Worm (Caenorhabditis elegans): Measurements from ENCODE around the gene ZK622.1.

DNA sequence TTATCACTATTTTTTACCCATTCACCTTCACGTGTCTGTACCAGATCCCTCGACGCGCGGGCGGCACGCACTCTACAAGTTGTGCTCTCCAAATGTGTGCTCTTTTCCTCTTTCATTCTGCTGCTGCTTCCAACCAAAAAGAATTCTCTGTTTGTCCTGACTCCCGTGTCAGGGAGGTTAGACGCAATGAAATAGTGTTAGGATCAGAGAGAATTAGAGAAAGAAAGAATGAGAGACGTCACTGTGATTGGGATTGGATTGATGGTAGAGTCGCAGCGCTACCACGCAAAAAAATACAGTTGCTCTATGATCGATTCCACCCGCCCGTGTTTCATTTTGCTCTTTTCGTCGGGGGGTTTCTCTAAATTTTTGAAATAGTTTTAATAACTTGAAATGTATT is 2.5 kb upstream of the ZK622.1 start:
- no peak for TF ChIP-seq snpc-3.4 (tag; optimal IDR thresholded peaks at IDR 0.05)
- no peak for TF ChIP-seq ama-1 (optimal IDR thresholded peaks at IDR 0.05)
- TF ChIP-seq ama-1 (GFP tag; optimal IDR thresholded peaks at IDR 0.05): no peak
- no peak for TF ChIP-seq akir-1 (GFP tag; optimal IDR thresholded peaks at IDR 0.05)
- TF ChIP-seq unc-62 (GFP tag; optimal IDR thresholded peaks at IDR 0.05): no peak
- no peak for TF ChIP-seq Y53F4B.3 (GFP tag; IDR thresholded peaks at IDR 0.05)
- no peak for TF ChIP-seq bed-1 (GFP tag; IDR thresholded peaks at IDR 0.05)
- TF ChIP-seq snpc-1.3 (tag; optimal IDR thresholded peaks at IDR 0.05; ENCODE audit: insufficient read depth): no peak
- TF ChIP-seq ZK185.1 (tag; optimal IDR thresholded peaks at IDR 0.05; ENCODE audit: poor library complexity, severe bottlenecking): no peak
- TF ChIP-seq nfya-2 (GFP tag; IDR thresholded peaks at IDR 0.05): no peak
